Fruit fly (Drosophila melanogaster): ENCODE results near the gene CG2983.

CG2983 gene

dm6 chr2L:2855773-2856615 lies 8.6 kb downstream of the CG2983 start, which contains the start of the genes CG3104 and RpS21 (continued):
- peak; percentile 77 for TF ChIP-seq sim (GFP tag; IDR thresholded peaks at IDR 0.05)
- peak; percentile 82 for TF ChIP-seq HmgZ (tag; optimal IDR thresholded peaks at IDR 0.05)
- TF ChIP-seq wek (GFP tag; optimal IDR thresholded peaks at IDR 0.05) = peak; percentile 80
- peak; percentile 81 for TF ChIP-seq Side (GFP tag; optimal IDR thresholded peaks at IDR 0.05)
- TF ChIP-seq CG8944 (GFP tag; optimal IDR thresholded peaks at IDR 0.05) = peak; percentile 83
- TF ChIP-seq onecut (GFP tag; IDR thresholded peaks at IDR 0.05) = peak; percentile 91
- TF ChIP-seq Dip2 (GFP tag; IDR thresholded peaks at IDR 0.05) = no peak
- TF ChIP-seq Taf1 (GFP tag; IDR thresholded peaks at IDR 0.05) = peak; percentile 78
- TF ChIP-seq CG8359 (GFP tag; optimal IDR thresholded peaks at IDR 0.05; ENCODE audit: borderline replicate concordance) = peak; percentile 43
- TF ChIP-seq CG2875 (GFP tag; optimal IDR thresholded peaks at IDR 0.05) = peak; percentile 77
- peak; percentile 53 for TF ChIP-seq MBD-R2 (GFP tag; IDR thresholded peaks at IDR 0.05)
- TF ChIP-seq CG9932 (GFP tag; IDR thresholded peaks at IDR 0.05) = peak; percentile 93
- TF ChIP-seq CG10274 (GFP tag; optimal IDR thresholded peaks at IDR 0.05) = peak; percentile 85
- TF ChIP-seq CG10321 (GFP tag; IDR thresholded peaks at IDR 0.05) = peak; percentile 71; the same call in 1 of the 2 replicates
- peak; percentile 99 for TF ChIP-seq Ets65A (GFP tag)
- peak; percentile 84 for TF ChIP-seq CG13296 (GFP tag; optimal IDR thresholded peaks at IDR 0.05)
- TF ChIP-seq CG9817 (tag; optimal IDR thresholded peaks at IDR 0.05) = peak; percentile 86
- peak; percentile 4 for TF ChIP-seq gcm (GFP tag; optimal IDR thresholded peaks at IDR 0.05)
- peak; percentile 75 for TF ChIP-seq nau (GFP tag; optimal IDR thresholded peaks at IDR 0.05)
- peak; percentile 80 for TF ChIP-seq CG17802 (tag; optimal IDR thresholded peaks at IDR 0.05)
- peak; percentile 93 for TF ChIP-seq CG34376 (GFP tag; optimal IDR thresholded peaks at IDR 0.05)
- peak; percentile 83 for TF ChIP-seq ewg (GFP tag; optimal IDR thresholded peaks at IDR 0.05)
- peak; percentile 60 for TF ChIP-seq Xrp1 (GFP tag; IDR thresholded peaks at IDR 0.05)
- TF ChIP-seq gcm2 (GFP tag; optimal IDR thresholded peaks at IDR 0.05) = peak; percentile 76
- peak; percentile 83 for TF ChIP-seq scrt (GFP tag; optimal IDR thresholded peaks at IDR 0.05)
- peak; percentile 55 for TF ChIP-seq sd (tag; optimal IDR thresholded peaks at IDR 0.05)
- TF ChIP-seq cg (GFP tag; optimal IDR thresholded peaks at IDR 0.05) = no peak
- no peak for TF ChIP-seq ato (GFP tag; IDR thresholded peaks at IDR 0.05; ENCODE audit: partially characterized antibody)
- TF ChIP-seq Nf-YA (GFP tag; IDR thresholded peaks at IDR 0.05) = peak; percentile 70; the same call in 1 of the 2 replicates
- peak; percentile 15 for TF ChIP-seq Hand (GFP tag; optimal IDR thresholded peaks at IDR 0.05)
- peak; percentile 88 for TF ChIP-seq CG10366 (GFP tag; IDR thresholded peaks at IDR 0.05)
- peak; percentile 75 for TF ChIP-seq CG17568 (GFP tag; optimal IDR thresholded peaks at IDR 0.05)
- peak; percentile 88 for TF ChIP-seq CG15514 (GFP tag; optimal IDR thresholded peaks at IDR 0.05)
- peak; percentile 45; the same call in 1 of the 2 replicates for TF ChIP-seq peb (GFP tag; IDR thresholded peaks at IDR 0.05)
- peak; percentile 53 for TF ChIP-seq gro (GFP tag; optimal IDR thresholded peaks at IDR 0.05)
- TF ChIP-seq CG10431 (GFP tag; optimal IDR thresholded peaks at IDR 0.05) = peak; percentile 93
- no peak for TF ChIP-seq pros (GFP tag; optimal IDR thresholded peaks at IDR 0.05)
- TF ChIP-seq CG15011 (GFP tag; optimal IDR thresholded peaks at IDR 0.05) = peak; percentile 86
- peak; percentile 95 for TF ChIP-seq CG11247 (GFP tag; IDR thresholded peaks at IDR 0.05)
- TF ChIP-seq insv (GFP tag; optimal IDR thresholded peaks at IDR 0.05) = peak in 1 of 2 experiments; percentile 80
- peak; percentile 82 for TF ChIP-seq Fer3 (tag; optimal IDR thresholded peaks at IDR 0.05)
- peak; percentile 60 for TF ChIP-seq fd96Cb (tag; optimal IDR thresholded peaks at IDR 0.05)
- TF ChIP-seq disco-r (GFP tag; optimal IDR thresholded peaks at IDR 0.05) = peak; percentile 56
- peak; percentile 98 for TF ChIP-seq NFAT (GFP tag; IDR thresholded peaks at IDR 0.05)
- peak; percentile 77 for TF ChIP-seq p53 (GFP tag; optimal IDR thresholded peaks at IDR 0.05)
- TF ChIP-seq CG12659 (GFP tag; optimal IDR thresholded peaks at IDR 0.05) = peak; percentile 96
- TF ChIP-seq Deaf1 (tag; optimal IDR thresholded peaks at IDR 0.05) = peak; percentile 61
- TF ChIP-seq h (optimal IDR thresholded peaks at IDR 0.05) = no peak

All from whole organism, embryonic.